Worm (Caenorhabditis elegans) whole organism, L1 larva: ENCODE results near the gene hda-2.

ENCODE experiments used
- ama-1 ChIP-seq: fragments of 150-350 bp; optimal IDR thresholded peaks from 2 replicates; lab custom pipeline; 2014
- ceh-82 ChIP-seq, 3 experiments: fragments of 150-350 bp in 1 of 3; sonication (generic microtip) in 2 of 3; optimal IDR thresholded peaks; 2 replicates each; lab custom pipeline; 2014 to 2017; ENCODE audit warnings: missing biosample characterization in 3 of 3, missing genetic modification characterization in 3 of 3
- jun-1 ChIP-seq: fragments of 150-350 bp; optimal IDR thresholded peaks from 2 replicates; lab custom pipeline; 2014; ENCODE audit warnings: missing biosample characterization, missing genetic modification reagents, missing genetic modification characterization
- lin-35 ChIP-seq, 2 experiments: fragments of 150-350 bp; optimal IDR thresholded peaks; 2 replicates each; lab custom pipeline; 2014; ENCODE audit warnings: missing biosample characterization in 2 of 2, missing genetic modification characterization in 2 of 2, missing genetic modification reagents in 2 of 2
- mab-9 ChIP-seq: fragments of 200-800 bp; sonication (Bioruptor generic); IDR thresholded peaks from 2 replicates; pipeline ENCODE4 v1.3.6; 2022; ENCODE audit warnings: missing genetic modification reagents, missing genetic modification characterization, missing compliant biosample characterization
- nhr-12 ChIP-seq: sonication (generic microtip); optimal IDR thresholded peaks from 2 replicates; lab custom pipeline; 2017; ENCODE audit warnings: missing biosample characterization, missing genetic modification characterization
- nhr-47 ChIP-seq: sonication (generic microtip); optimal IDR thresholded peaks from 2 replicates; lab custom pipeline; 2016; ENCODE audit warnings: mild to moderate bottlenecking, missing genetic modification characterization, moderate library complexity, missing compliant biosample characterization
- tbx-2 ChIP-seq: sonication (generic microtip); optimal IDR thresholded peaks from 2 replicates; lab custom pipeline; 2016; ENCODE audit warnings: missing genetic modification characterization, missing compliant biosample characterization
- ztf-4 ChIP-seq: fragments of 150-350 bp; optimal IDR thresholded peaks from 2 replicates; lab custom pipeline; 2014; ENCODE audit warnings: missing biosample characterization, missing genetic modification characterization

- no peak for TF ChIP-seq ztf-4 (tag; lab: Kevin White, UChicago)
- TF ChIP-seq lin-35 (GFP tag; optimal IDR thresholded peaks at IDR 0.05; lab: Kevin White, UChicago) = no peak
- TF ChIP-seq ceh-82 (tag; optimal IDR thresholded peaks at IDR 0.05; lab: Kevin White, UChicago) = no peak
- TF ChIP-seq jun-1 (tag; lab: Kevin White, UChicago) = no peak
- no peak for TF ChIP-seq nhr-12 (tag; lab: Kevin White, UChicago)
- no peak for TF ChIP-seq ama-1
- no peak for TF ChIP-seq tbx-2 (tag; lab: Kevin White, UChicago)
- TF ChIP-seq mab-9 (GFP tag; lab: Robert Waterston, UW) = no peak
- TF ChIP-seq nhr-47 = no peak
Observed at ce11 chrII:8047264-8047663, 24.9 kb upstream of the hda-2 start, which contains the start of gene apn-1.
